Worm (Caenorhabditis elegans): Measurements from ENCODE around the gene R12B2.3.

The R12B2.3 gene

DNA sequence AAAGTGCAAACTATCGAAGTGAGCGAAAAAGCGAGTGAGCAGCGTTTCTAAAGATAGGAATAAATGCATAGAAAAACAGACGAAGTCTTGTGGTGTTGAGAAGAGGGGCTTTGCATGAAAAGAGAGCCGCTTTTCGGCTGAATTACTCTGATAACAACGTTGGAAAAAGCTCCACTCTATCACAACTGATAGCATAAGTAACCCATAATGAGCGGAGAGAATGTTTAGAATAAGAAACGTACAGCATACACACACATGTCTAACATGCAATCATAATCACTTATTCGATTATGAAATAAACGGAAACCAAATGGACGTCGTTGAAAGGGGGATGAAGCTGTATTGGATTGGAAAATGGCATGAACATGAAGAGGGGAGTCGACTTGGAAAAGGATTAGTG is 34.9 kb downstream of the R12B2.3 start (continued):
- TF ChIP-seq madf-8 (GFP tag; conservative IDR thresholded peaks at IDR 0.05), result no peak

DNA sequence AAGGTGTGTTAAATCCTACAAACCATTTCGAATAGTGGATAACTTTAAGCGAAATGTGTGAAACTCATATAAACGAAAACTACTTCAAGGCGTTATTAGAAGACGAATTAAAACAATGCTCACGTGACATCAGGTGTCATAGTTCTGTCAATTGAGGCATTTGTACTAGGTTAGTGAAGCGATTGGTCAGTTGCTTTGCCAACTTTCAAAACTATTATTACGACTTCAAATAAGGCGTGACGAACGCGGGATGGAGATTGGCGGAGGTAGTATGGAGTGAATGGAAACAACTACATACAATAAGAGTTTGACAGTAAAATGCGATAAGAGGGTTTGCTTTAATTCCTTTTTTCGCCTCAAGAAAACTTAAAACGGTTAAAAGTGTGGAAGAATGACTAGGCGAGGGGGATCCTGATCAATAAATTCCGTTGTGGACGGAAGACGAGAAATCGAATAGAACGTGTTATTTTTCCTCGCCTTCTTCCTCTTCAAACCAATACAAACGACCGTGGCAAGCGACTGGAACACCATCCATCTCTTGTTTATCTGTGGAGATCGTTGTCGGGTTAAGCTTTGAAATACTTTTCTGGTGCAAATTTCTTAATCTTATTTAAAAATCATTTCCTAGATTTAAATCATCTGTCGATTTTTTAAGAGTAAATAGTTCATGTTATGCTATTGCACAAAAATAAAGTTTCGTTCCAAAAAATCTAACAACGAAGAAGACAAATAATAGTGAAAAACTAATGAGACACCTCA is 35.6 kb downstream of the R12B2.3 start:
- no peak for TF ChIP-seq snpc-1.3 (tag; optimal IDR thresholded peaks at IDR 0.05; ENCODE audit: insufficient read depth)
- TF ChIP-seq cebp-1 (GFP tag; IDR thresholded peaks at IDR 0.05), result no peak
- no peak for TF ChIP-seq cebp-1 (tag; optimal IDR thresholded peaks at IDR 0.05)
- TF ChIP-seq C17E4.6 (GFP tag; IDR thresholded peaks at IDR 0.05), result no peak
- no peak for TF ChIP-seq athp-1 (tag; optimal IDR thresholded peaks at IDR 0.05)
- peak; percentile 21 for TF ChIP-seq nhr-80 (tag; optimal IDR thresholded peaks at IDR 0.05)
- no peak for TF ChIP-seq egl-44 (GFP tag; IDR thresholded peaks at IDR 0.05)
- TF ChIP-seq Y95B8A.8 (GFP tag; IDR thresholded peaks at IDR 0.05), result peak; percentile 13; the same call in 1 of the 2 replicates
- TF ChIP-seq nfya-2 (GFP tag; IDR thresholded peaks at IDR 0.05), result no peak
- no peak for TF ChIP-seq attf-5 (GFP tag; optimal IDR thresholded peaks at IDR 0.05)
- TF ChIP-seq Y53F4B.3 (GFP tag; IDR thresholded peaks at IDR 0.05), result no peak
- TF ChIP-seq B0019.2 (GFP tag; conservative IDR thresholded peaks at IDR 0.05), result no peak
- TF ChIP-seq tlf-1 (GFP tag; optimal IDR thresholded peaks at IDR 0.05), result no peak

- TF ChIP-seq tbp1 (GFP tag; optimal IDR thresholded peaks at IDR 0.05) (peak; percentile 25), cebp-1 (GFP tag; IDR thresholded peaks at IDR 0.05) (no peak), cebp-1 (tag; optimal IDR thresholded peaks at IDR 0.05) (peak; percentile 57), dox-1 (GFP tag; IDR thresholded peaks at IDR 0.05) (peak; percentile 36; the same call in 1 of the 2 replicates), ceh-91 (GFP tag; IDR thresholded peaks at IDR 0.05) (no peak), nhr-27 (tag; optimal IDR thresholded peaks at IDR 0.05) (no peak), attf-6 (GFP tag; IDR thresholded peaks at IDR 0.05) (no peak), snpc-3.4 (tag; optimal IDR thresholded peaks at IDR 0.05) (no peak), nfyb-1 (GFP tag; IDR thresholded peaks at IDR 0.05) (peak; percentile 21; the same call in 1 of the 2 replicates), zfh-2 (GFP tag; conservative IDR thresholded peaks at IDR 0.05) (peak; percentile 59; the same call in 1 of the 2 replicates), unc-62 (GFP tag; optimal IDR thresholded peaks at IDR 0.05) (no peak), him-1 (tag; optimal IDR thresholded peaks at IDR 0.05) (no peak), lin-35 (GFP tag; optimal IDR thresholded peaks at IDR 0.05) (no peak), ets-4 (GFP tag; optimal IDR thresholded peaks at IDR 0.05) (no peak), F49E8.2 (tag; optimal IDR thresholded peaks at IDR 0.05; ENCODE audit: insufficient read depth) (no peak), ztf-25 (GFP tag; IDR thresholded peaks at IDR 0.05) (no peak), snpc-1.3 (tag; optimal IDR thresholded peaks at IDR 0.05; ENCODE audit: insufficient read depth) (no peak), somi-1 (GFP tag; optimal IDR thresholded peaks at IDR 0.05) (peak; percentile 13), xnd-1 (tag; optimal IDR thresholded peaks at IDR 0.05) (no peak), hrde-1 (tag; optimal IDR thresholded peaks at IDR 0.05; ENCODE audit: borderline replicate concordance) (no peak), hmg-1.2 (GFP tag; IDR thresholded peaks at IDR 0.05) (peak; percentile 19; the same call in 1 of the 2 replicates), bed-2 (GFP tag; IDR thresholded peaks at IDR 0.05) (no peak)
Measured at ce11 chrIII:5841676-5842075, 36.3 kb downstream of the R12B2.3 start.

- TF ChIP-seq zfh-2 (GFP tag; conservative IDR thresholded peaks at IDR 0.05) (0 out of 2 replicates have a peak, but pooled peaks have one; percentile 8), pha-4 (tag; optimal IDR thresholded peaks at IDR 0.05) (no peak), bed-1 (GFP tag; IDR thresholded peaks at IDR 0.05) (no peak), cebp-1 (GFP tag; IDR thresholded peaks at IDR 0.05) (no peak), cebp-1 (tag; optimal IDR thresholded peaks at IDR 0.05) (peak; percentile 10)
Measured at ce11 chrIII:5842920-5843319, 37.5 kb downstream of the R12B2.3 start.

Data from whole organism, young adult.